Fruit fly (Drosophila melanogaster) whole organism, embryonic: ENCODE measurements around the gene Fbxl7.

Source experiments
- BtbVII ChIP-seq: fragments of 200-800 bp; sonication (Bioruptor generic); optimal IDR thresholded peaks from 3 replicates; lab custom pipeline; 2017; ENCODE audit warnings: missing biosample characterization, mild to moderate bottlenecking, missing genetic modification characterization
- CG10321 ChIP-seq: fragments of 200-800 bp; sonication (Bioruptor generic); IDR thresholded peaks from 2 replicates; pipeline ENCODE4 v1.3.6; 2022; ENCODE audit warnings: missing biosample characterization, missing genetic modification characterization
- CG10431 ChIP-seq: fragments of 200-800 bp; sonication (Bioruptor generic); optimal IDR thresholded peaks from 3 replicates; lab custom pipeline; 2018; ENCODE audit warnings: missing biosample characterization, mild to moderate bottlenecking, missing genetic modification characterization
- CG10543 ChIP-seq: fragments of 200-800 bp; sonication (Bioruptor generic); optimal IDR thresholded peaks from 3 replicates; lab custom pipeline; 2017; ENCODE audit warnings: missing biosample characterization, mild to moderate bottlenecking, missing genetic modification characterization, moderate library complexity
- CG11085 ChIP-seq: fragments of 200-800 bp; sonication (Bioruptor generic); IDR thresholded peaks from 2 replicates; pipeline ENCODE4 v1.3.6; 2022; ENCODE audit warnings: missing biosample characterization, missing genetic modification characterization
- CG11695 ChIP-seq: fragments of 200-800 bp; sonication (Bioruptor generic); IDR thresholded peaks from 3 replicates; pipeline ENCODE4 v1.3.6; 2022; ENCODE audit warnings: missing biosample characterization, missing genetic modification characterization
- CG12155 ChIP-seq: fragments of 200-800 bp; sonication (Bioruptor generic); optimal IDR thresholded peaks from 3 replicates; lab custom pipeline; 2016; ENCODE audit warnings: missing biosample characterization, missing genetic modification characterization
- CG12236 ChIP-seq: fragments of 200-800 bp; sonication (Bioruptor generic); optimal IDR thresholded peaks from 2 replicates; lab custom pipeline; 2016; ENCODE audit warnings: missing biosample characterization, missing genetic modification characterization
- CG12744 ChIP-seq: fragments of 200-800 bp; sonication (Bioruptor generic); optimal IDR thresholded peaks from 2 replicates; lab custom pipeline; 2016; ENCODE audit warnings: missing biosample characterization, missing genetic modification characterization
- CG14441 ChIP-seq: fragments of 200-800 bp; sonication (Bioruptor generic); IDR thresholded peaks from 2 replicates; pipeline ENCODE4 v1.3.6; 2022; ENCODE audit warnings: missing biosample characterization, missing genetic modification characterization
- CG15269 ChIP-seq: fragments of 200-800 bp; sonication (Bioruptor generic); optimal IDR thresholded peaks from 2 replicates; lab custom pipeline; 2018; ENCODE audit warnings: missing biosample characterization, mild to moderate bottlenecking, missing genetic modification characterization, moderate library complexity
- CG18262 ChIP-seq: fragments of 200-800 bp; optimal IDR thresholded peaks from 3 replicates; lab custom pipeline; 2019; ENCODE audit warnings: missing biosample characterization, mild to moderate bottlenecking, missing genetic modification characterization, moderate library complexity
- CG2712 ChIP-seq: fragments of 200-800 bp; optimal IDR thresholded peaks from 3 replicates; lab custom pipeline; 2019; ENCODE audit warnings: missing biosample characterization, mild to moderate bottlenecking, missing genetic modification characterization, moderate library complexity
- CG2875 ChIP-seq: fragments of 200-800 bp; sonication (Bioruptor generic); optimal IDR thresholded peaks from 2 replicates; lab custom pipeline; 2017; ENCODE audit warnings: missing biosample characterization, mild to moderate bottlenecking, missing genetic modification characterization, missing genetic modification reagents
- CG3065 ChIP-seq: fragments of 200-800 bp; sonication (Bioruptor generic); optimal IDR thresholded peaks from 2 replicates; lab custom pipeline; 2016; ENCODE audit warnings: missing biosample characterization, missing genetic modification characterization
- CG32767 ChIP-seq: fragments of 200-800 bp; sonication (Bioruptor generic); IDR thresholded peaks from 2 replicates; pipeline ENCODE4 v1.3.6; 2022; ENCODE audit warnings: missing biosample characterization, missing genetic modification characterization
- CG3838 ChIP-seq: fragments of 200-800 bp; sonication (Bioruptor generic); optimal IDR thresholded peaks from 3 replicates; lab custom pipeline; 2016; ENCODE audit warnings: missing biosample characterization, missing genetic modification characterization
- CG3995 ChIP-seq: fragments of 200-800 bp; sonication (Bioruptor generic); optimal IDR thresholded peaks from 3 replicates; lab custom pipeline; 2016; ENCODE audit warnings: missing biosample characterization, missing genetic modification characterization
- CG4328 ChIP-seq: fragments of 200-800 bp; sonication (Bioruptor generic); optimal IDR thresholded peaks from 3 replicates; lab custom pipeline; 2017; ENCODE audit warnings: missing biosample characterization, missing genetic modification reagents, missing genetic modification characterization
- CG7745 ChIP-seq: fragments of 200-800 bp; sonication (Bioruptor generic); optimal IDR thresholded peaks from 2 replicates; lab custom pipeline; 2018; ENCODE audit warnings: missing biosample characterization, mild to moderate bottlenecking, missing genetic modification characterization, moderate library complexity
- CG7786 ChIP-seq: fragments of 200-800 bp; sonication (Bioruptor generic); optimal IDR thresholded peaks from 2 replicates; lab custom pipeline; 2016; ENCODE audit warnings: missing biosample characterization, missing genetic modification characterization
- CG7928 ChIP-seq: fragments of 200-800 bp; sonication (Bioruptor generic); optimal IDR thresholded peaks from 2 replicates; lab custom pipeline; 2017; ENCODE audit warnings: missing biosample characterization, mild to moderate bottlenecking, missing genetic modification characterization
- Camta ChIP-seq: fragments of 200-800 bp; sonication (Bioruptor generic); optimal IDR thresholded peaks from 2 replicates; lab custom pipeline; 2016; ENCODE audit warnings: missing biosample characterization, missing genetic modification characterization
- D19A ChIP-seq: fragments of 200-800 bp; optimal IDR thresholded peaks from 3 replicates; lab custom pipeline; 2019; ENCODE audit warnings: missing biosample characterization, mild to moderate bottlenecking, missing genetic modification characterization, moderate library complexity
- Deaf1 ChIP-seq: fragments of 200-800 bp; optimal IDR thresholded peaks from 3 replicates; lab custom pipeline; 2019; ENCODE audit warnings: missing biosample characterization, mild to moderate bottlenecking, missing genetic modification characterization, moderate library complexity
- E2f1 ChIP-seq: fragments of 200-800 bp; sonication (Bioruptor generic); IDR thresholded peaks from 2 replicates; pipeline ENCODE4 v1.3.6; 2022; ENCODE audit warnings: missing biosample characterization, missing genetic modification characterization
- Ets97D ChIP-seq: fragments of 200-800 bp; sonication (Bioruptor generic); optimal IDR thresholded peaks from 3 replicates; lab custom pipeline; 2016; ENCODE audit warnings: missing biosample characterization, missing genetic modification characterization
- HmgZ ChIP-seq: fragments of 200-800 bp; sonication (Bioruptor generic); optimal IDR thresholded peaks from 2 replicates; lab custom pipeline; 2018; ENCODE audit warnings: missing biosample characterization, mild to moderate bottlenecking, missing genetic modification characterization
- Hr51 ChIP-seq, 2 experiments: fragments of 200-800 bp; sonication (Bioruptor generic); optimal IDR thresholded peaks; 2 replicates in 1 of 2; 3 replicates in 1 of 2; lab custom pipeline; 2016 to 2018; ENCODE audit warnings: missing biosample characterization in 2 of 2, missing genetic modification characterization in 2 of 2, mild to moderate bottlenecking in 1 of 2, moderate library complexity in 1 of 2
- Oaz ChIP-seq: fragments of 200-800 bp; sonication (Bioruptor generic); IDR thresholded peaks from 2 replicates; pipeline ENCODE4 v1.3.6; 2022; ENCODE audit warnings: missing biosample characterization, missing genetic modification characterization
- Optix ChIP-seq: fragments of 200-800 bp; sonication (Bioruptor generic); IDR thresholded peaks from 3 replicates; pipeline ENCODE4 v1.3.6; 2022; ENCODE audit warnings: missing biosample characterization, missing genetic modification characterization
- Ptx1 ChIP-seq: fragments of 200-800 bp; sonication (Bioruptor generic); IDR thresholded peaks from 2 replicates; pipeline ENCODE4 v1.3.6; 2022; ENCODE audit warnings: missing biosample characterization, missing genetic modification characterization
- Vsx1 ChIP-seq: fragments of 200-800 bp; sonication (Bioruptor generic); optimal IDR thresholded peaks from 2 replicates; lab custom pipeline; 2017; ENCODE audit warnings: missing biosample characterization, mild to moderate bottlenecking, missing genetic modification characterization, missing genetic modification reagents
- Xbp1 ChIP-seq: fragments of 200-800 bp; sonication (Bioruptor generic); optimal IDR thresholded peaks from 3 replicates; lab custom pipeline; 2016; ENCODE audit warnings: missing biosample characterization, mild to moderate bottlenecking, missing genetic modification characterization
- ap ChIP-seq: fragments of 200-800 bp; sonication (Bioruptor generic); IDR thresholded peaks from 2 replicates; pipeline ENCODE4 v1.3.6; 2022; ENCODE audit warnings: missing biosample characterization, missing genetic modification characterization
- ato ChIP-seq: fragments of 200-800 bp; sonication (Bioruptor generic); IDR thresholded peaks from 2 replicates; pipeline ENCODE4 v1.3.6; 2022; ENCODE audit warnings: missing biosample characterization, missing genetic modification characterization; ENCODE audit not compliant: partially characterized antibody
- bcd ChIP-seq: fragments of 200-800 bp; sonication (Bioruptor generic); optimal IDR thresholded peaks from 2 replicates; lab custom pipeline; 2017; ENCODE audit warnings: missing biosample characterization, mild to moderate bottlenecking, missing genetic modification characterization
- eyg ChIP-seq: fragments of 200-800 bp; sonication (Bioruptor generic); optimal IDR thresholded peaks from 3 replicates; lab custom pipeline; 2016; ENCODE audit warnings: missing biosample characterization, missing genetic modification characterization
- ftz-f1 ChIP-seq: fragments of 200-800 bp; sonication (Bioruptor generic); optimal IDR thresholded peaks from 2 replicates; lab custom pipeline; 2016; ENCODE audit warnings: missing biosample characterization, missing genetic modification characterization
- gcm2 ChIP-seq: fragments of 200-800 bp; sonication (Bioruptor generic); optimal IDR thresholded peaks from 2 replicates; lab custom pipeline; 2016; ENCODE audit warnings: missing biosample characterization, missing genetic modification characterization
- ham ChIP-seq: fragments of 200-800 bp; sonication (Bioruptor generic); IDR thresholded peaks from 2 replicates; pipeline ENCODE4 v1.3.6; 2022; ENCODE audit warnings: missing biosample characterization, missing genetic modification characterization
- lbe ChIP-seq: fragments of 200-800 bp; sonication (Bioruptor generic); optimal IDR thresholded peaks from 2 replicates; lab custom pipeline; 2016; ENCODE audit warnings: missing biosample characterization, mild to moderate bottlenecking, missing genetic modification characterization
- maf-S ChIP-seq: fragments of 200-800 bp; sonication (Bioruptor generic); optimal IDR thresholded peaks from 2 replicates; lab custom pipeline; 2016; ENCODE audit warnings: missing biosample characterization, missing genetic modification characterization
- oc ChIP-seq: fragments of 200-800 bp; sonication (Bioruptor generic); optimal IDR thresholded peaks from 2 replicates; lab custom pipeline; 2018; ENCODE audit warnings: missing biosample characterization, mild to moderate bottlenecking, missing genetic modification characterization, moderate library complexity
- phol ChIP-seq: fragments of 200-800 bp; sonication (Bioruptor generic); optimal IDR thresholded peaks from 3 replicates; lab custom pipeline; 2018; ENCODE audit warnings: missing biosample characterization, mild to moderate bottlenecking, missing genetic modification characterization, moderate library complexity
- psq ChIP-seq: fragments of 200-800 bp; sonication (Bioruptor generic); optimal IDR thresholded peaks from 2 replicates; lab custom pipeline; 2017; ENCODE audit warnings: missing biosample characterization, missing genetic modification characterization
- run ChIP-seq: fragments of 200-800 bp; sonication (Bioruptor generic); optimal IDR thresholded peaks from 3 replicates; lab custom pipeline; 2018; ENCODE audit warnings: missing biosample characterization, mild to moderate bottlenecking, missing genetic modification characterization
- scrt ChIP-seq: fragments of 200-800 bp; sonication (Bioruptor generic); optimal IDR thresholded peaks from 2 replicates; lab custom pipeline; 2018; ENCODE audit warnings: missing biosample characterization, mild to moderate bottlenecking, missing genetic modification characterization, moderate library complexity
- sd ChIP-seq: fragments of 200-800 bp; sonication (Bioruptor generic); optimal IDR thresholded peaks from 3 replicates; lab custom pipeline; 2018; ENCODE audit warnings: missing biosample characterization, mild to moderate bottlenecking, missing genetic modification characterization, moderate library complexity
- sug ChIP-seq: fragments of 200-800 bp; optimal IDR thresholded peaks from 2 replicates; lab custom pipeline; 2019; ENCODE audit warnings: missing biosample characterization, mild to moderate bottlenecking, missing genetic modification characterization, moderate library complexity
- trh ChIP-seq: fragments of 200-800 bp; sonication (Bioruptor generic); optimal IDR thresholded peaks from 2 replicates; lab custom pipeline; 2016; ENCODE audit warnings: missing biosample characterization, missing genetic modification characterization
- unpg ChIP-seq: fragments of 200-800 bp; sonication (Bioruptor generic); optimal IDR thresholded peaks from 3 replicates; lab custom pipeline; 2018; ENCODE audit warnings: missing biosample characterization, mild to moderate bottlenecking, missing genetic modification characterization, moderate library complexity

Gene Fbxl7

DNA sequence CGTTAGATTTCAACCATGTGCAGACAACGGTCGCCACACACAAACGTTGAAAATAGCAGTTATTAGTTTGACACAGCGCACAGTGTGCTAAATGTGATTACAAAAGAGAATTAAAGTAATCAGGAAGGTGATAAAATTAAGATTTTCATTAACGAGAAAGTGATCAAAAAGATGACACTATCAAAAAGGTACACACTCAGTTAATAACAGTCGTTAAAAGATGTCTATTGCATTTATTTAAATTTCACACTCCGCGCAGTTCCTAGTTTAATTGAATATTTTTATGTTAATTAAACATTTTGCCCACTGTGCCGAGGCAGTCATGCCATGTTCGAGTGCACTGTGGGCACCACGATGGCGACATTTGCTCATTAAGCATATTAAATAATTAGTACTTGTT lies 6.5 kb downstream of the Fbxl7 start (continued):
- TF ChIP-seq BtbVII, result no peak
- TF ChIP-seq trh, result no peak
- TF ChIP-seq maf-S (GFP tag; lab: Kevin White, UChicago), result no peak
- no peak for TF ChIP-seq sd (tag; lab: Kevin White, UChicago)
- no peak for TF ChIP-seq HmgZ (tag; lab: Kevin White, UChicago)
- TF ChIP-seq E2f1 (GFP tag; lab: Robert Waterston, UW), result no peak
- TF ChIP-seq CG7745 (tag; lab: Kevin White, UChicago), result no peak
- TF ChIP-seq ham (GFP tag; lab: Robert Waterston, UW), result no peak
- TF ChIP-seq CG7786 (GFP tag; lab: Kevin White, UChicago), result no peak
- peak; percentile 41 for TF ChIP-seq phol
- no peak for TF ChIP-seq CG12236 (GFP tag; lab: Kevin White, UChicago)
- no peak for TF ChIP-seq lbe (GFP tag; lab: Kevin White, UChicago)
- no peak for TF ChIP-seq eyg (GFP tag; lab: Kevin White, UChicago)
- TF ChIP-seq scrt, result no peak
- TF ChIP-seq CG3995 (GFP tag; lab: Kevin White, UChicago), result no peak
- TF ChIP-seq Vsx1, result no peak
- no peak for TF ChIP-seq ftz-f1 (GFP tag; lab: Kevin White, UChicago)
- peak; percentile 56 for TF ChIP-seq unpg (GFP tag; lab: Kevin White, UChicago)
- TF ChIP-seq CG14441 (GFP tag; lab: Robert Waterston, UW), result peak; percentile 70
- peak; percentile 47 for TF ChIP-seq CG15269 (tag; lab: Kevin White, UChicago)
- TF ChIP-seq CG10431 (GFP tag; lab: Kevin White, UChicago), result no peak
- no peak for TF ChIP-seq Optix (GFP tag; lab: Robert Waterston, UW)
- TF ChIP-seq CG12155, result no peak
- no peak for TF ChIP-seq CG7928 (GFP tag; lab: Kevin White, UChicago)
- no peak for TF ChIP-seq CG2875 (GFP tag; lab: Kevin White, UChicago)
- TF ChIP-seq Ptx1 (GFP tag; lab: Robert Waterston, UW), result no peak; the same call in 1 of the 2 replicates
- TF ChIP-seq CG11695 (GFP tag; lab: Robert Waterston, UW), result peak; percentile 32; the same call in 1 of the 3 replicates
- no peak for TF ChIP-seq CG4328
- peak; percentile 3 for TF ChIP-seq run (tag; lab: Kevin White, UChicago)
- TF ChIP-seq CG3065 (GFP tag; lab: Kevin White, UChicago), result no peak
- TF ChIP-seq CG3838 (GFP tag; lab: Kevin White, UChicago), result no peak
- no peak for TF ChIP-seq gcm2 (GFP tag; lab: Kevin White, UChicago)
- TF ChIP-seq oc, result no peak
- peak; percentile 32 for TF ChIP-seq Xbp1
- no peak for TF ChIP-seq Camta (GFP tag; lab: Kevin White, UChicago)
- no peak for TF ChIP-seq CG10321 (GFP tag; lab: Robert Waterston, UW)
- TF ChIP-seq CG32767, result no peak
- no peak for TF ChIP-seq sug
- peak; percentile 54; the same call in 1 of the 2 replicates for TF ChIP-seq Oaz (GFP tag; lab: Robert Waterston, UW)
- TF ChIP-seq CG18262 (tag; lab: Kevin White, UChicago), result peak; percentile 40
- TF ChIP-seq psq (GFP tag; lab: Kevin White, UChicago), result no peak
- TF ChIP-seq CG10543, result peak; percentile 8
- peak in 1 of 2 experiments; percentile 71 for TF ChIP-seq Hr51 (GFP tag; optimal IDR thresholded peaks at IDR 0.05; lab: Kevin White, UChicago)
- TF ChIP-seq CG11085, result no peak
- TF ChIP-seq bcd, result no peak
- no peak for TF ChIP-seq CG12744
- TF ChIP-seq CG2712, result peak; percentile 34
- no peak for TF ChIP-seq D19A
- no peak for TF ChIP-seq Deaf1 (tag; lab: Kevin White, UChicago)
- no peak for TF ChIP-seq ato (GFP tag; lab: Robert Waterston, UW)
- no peak for TF ChIP-seq ap (GFP tag; lab: Robert Waterston, UW)
- no peak for TF ChIP-seq Ets97D (GFP tag; lab: Kevin White, UChicago)
